Worm (Caenorhabditis elegans) whole organism, L4 larva: ENCODE results near the gene npr-10.

Source experiments
- F26F4.8 ChIP-seq: fragments of 200-800 bp; sonication (Bioruptor generic); conservative IDR thresholded peaks from 2 replicates; pipeline ENCODE4 v1.3.6; 2022; ENCODE audit warnings: missing genetic modification characterization, missing compliant biosample characterization
- T20F7.1 ChIP-seq: fragments of 200-800 bp; sonication (Bioruptor generic); optimal IDR thresholded peaks from 2 replicates; lab custom pipeline; 2018; ENCODE audit warnings: mild to moderate bottlenecking, missing genetic modification characterization, missing compliant biosample characterization
- Y105C5A.15 ChIP-seq: fragments of 200-800 bp; sonication (Bioruptor generic); IDR thresholded peaks from 2 replicates; pipeline ENCODE4 v1.3.6; 2022; ENCODE audit warnings: missing genetic modification characterization, missing compliant biosample characterization
- ZK337.2 ChIP-seq: fragments of 200-800 bp; sonication (Bioruptor generic); IDR thresholded peaks from 2 replicates; pipeline ENCODE4 v1.3.6; 2022; ENCODE audit warnings: missing genetic modification reagents, missing genetic modification characterization, missing compliant biosample characterization
- aha-1 ChIP-seq: fragments of 150-350 bp; peaks from one replicate; lab custom pipeline; 2014; ENCODE audit warnings: missing biosample characterization, missing genetic modification characterization
- arid-1 ChIP-seq: fragments of 200-800 bp; sonication (Bioruptor generic); conservative IDR thresholded peaks from 2 replicates; pipeline ENCODE4 v1.3.6; 2022; ENCODE audit warnings: missing genetic modification reagents, missing genetic modification characterization, missing compliant biosample characterization
- attf-4 ChIP-seq: sonication (generic microtip); optimal IDR thresholded peaks from 3 replicates; lab custom pipeline; 2017; ENCODE audit warnings: missing biosample characterization, missing genetic modification characterization
- ceh-20 ChIP-seq: fragments of 200-800 bp; sonication (Bioruptor generic); IDR thresholded peaks from 2 replicates; pipeline ENCODE4 v1.3.6; 2022; ENCODE audit warnings: missing genetic modification reagents, missing genetic modification characterization, missing compliant biosample characterization
- ceh-32 ChIP-seq: sonication (generic microtip); optimal IDR thresholded peaks from 2 replicates; lab custom pipeline; 2016; ENCODE audit warnings: mild to moderate bottlenecking, missing genetic modification characterization, missing compliant biosample characterization; ENCODE audit not compliant: poor library complexity
- ctbp-1 ChIP-seq: fragments of 200-800 bp; sonication (Bioruptor generic); IDR thresholded peaks from 2 replicates; pipeline ENCODE4 v1.3.6; 2022; ENCODE audit warnings: missing genetic modification reagents, missing genetic modification characterization, missing compliant biosample characterization
- daf-12 ChIP-seq: fragments of 150-350 bp; optimal IDR thresholded peaks from 2 replicates; lab custom pipeline; 2014; ENCODE audit warnings: missing biosample characterization, missing genetic modification reagents, missing genetic modification characterization
- daf-16 ChIP-seq, 3 experiments: sonication (generic microtip); optimal IDR thresholded peaks; 2 replicates each; lab custom pipeline; 2016 to 2017; ENCODE audit warnings: missing genetic modification characterization in 3 of 3, missing genetic modification reagents in 3 of 3, mild to moderate bottlenecking in 2 of 3, missing compliant biosample characterization in 2 of 3, missing biosample characterization in 1 of 3, moderate library complexity in 1 of 3
- daf-19 ChIP-seq: fragments of 200-800 bp; sonication (Bioruptor generic); conservative IDR thresholded peaks from 2 replicates; pipeline ENCODE4 v1.3.6; 2022; ENCODE audit warnings: missing genetic modification characterization, missing compliant biosample characterization
- dve-1 ChIP-seq: sonication (generic microtip); optimal IDR thresholded peaks from 2 replicates; lab custom pipeline; 2017; ENCODE audit warnings: antibody characterized with exemption, mild to moderate bottlenecking, missing genetic modification characterization, missing compliant biosample characterization; ENCODE audit not compliant: insufficient read depth
- hlh-30 ChIP-seq: sonication (generic microtip); optimal IDR thresholded peaks from 2 replicates; lab custom pipeline; 2017; ENCODE audit warnings: antibody characterized with exemption, mild to moderate bottlenecking, missing genetic modification characterization, missing compliant biosample characterization; ENCODE audit not compliant: insufficient read depth
- lim-7 ChIP-seq: fragments of 200-800 bp; sonication (Bioruptor generic); IDR thresholded peaks from 2 replicates; pipeline ENCODE4 v1.3.6; 2022; ENCODE audit warnings: missing genetic modification characterization, missing compliant biosample characterization
- lin-1 ChIP-seq: fragments of 200-800 bp; sonication (Bioruptor generic); IDR thresholded peaks from 2 replicates; pipeline ENCODE4 v1.3.6; 2022; ENCODE audit warnings: missing genetic modification reagents, missing genetic modification characterization, missing compliant biosample characterization
- lsy-2 ChIP-seq, 2 experiments: fragments of 150-350 bp in 1 of 2; sonication (generic microtip) in 1 of 2; optimal IDR thresholded peaks; 2 replicates each; lab custom pipeline; 2014 to 2017; ENCODE audit warnings: missing biosample characterization in 2 of 2, missing genetic modification characterization in 2 of 2
- madf-5 ChIP-seq, 2 experiments: fragments of 200-800 bp; sonication (Bioruptor generic); IDR thresholded peaks; 2 replicates each; pipeline ENCODE4 v1.3.6; 2022; ENCODE audit warnings: missing compliant biosample characterization in 2 of 2, missing genetic modification characterization in 2 of 2
- mep-1 ChIP-seq: fragments of 150-350 bp; sonication (generic microtip); optimal IDR thresholded peaks from 3 replicates; lab custom pipeline; 2014; ENCODE audit warnings: missing biosample characterization, missing genetic modification characterization
- mes-2 ChIP-seq: sonication (generic microtip); optimal IDR thresholded peaks from 2 replicates; lab custom pipeline; 2016; ENCODE audit warnings: missing genotype, mild to moderate bottlenecking, missing genetic modification characterization, missing compliant biosample characterization; ENCODE audit not compliant: poor library complexity, severe bottlenecking
- nhr-102 ChIP-seq: sonication (generic microtip); optimal IDR thresholded peaks from 2 replicates; lab custom pipeline; 2016; ENCODE audit warnings: mild to moderate bottlenecking, missing genetic modification characterization, moderate library complexity, missing compliant biosample characterization
- nhr-28 ChIP-seq: fragments of 150-350 bp; optimal IDR thresholded peaks from 2 replicates; lab custom pipeline; 2014; ENCODE audit warnings: missing biosample characterization, missing genetic modification characterization
- nhr-48 ChIP-seq: sonication (generic microtip); optimal IDR thresholded peaks from 2 replicates; lab custom pipeline; 2016; ENCODE audit warnings: mild to moderate bottlenecking, missing genetic modification characterization, missing compliant biosample characterization
- pha-4 ChIP-seq, 2 experiments: fragments of 150-350 bp in 1 of 2; fragments of 200-800 bp in 1 of 2; sonication (Bioruptor generic) in 1 of 2; IDR thresholded peaks in 1 of 2; optimal IDR thresholded peaks in 1 of 2; 2 replicates each; pipeline versions ENCODE4 v1.3.6 to Lab custom; 2014 to 2022; ENCODE audit warnings: missing genetic modification characterization in 2 of 2, missing genetic modification reagents in 2 of 2, missing biosample characterization in 1 of 2, missing compliant biosample characterization in 1 of 2
- pqm-1 ChIP-seq: sonication (generic microtip); optimal IDR thresholded peaks from 2 replicates; lab custom pipeline; 2017; ENCODE audit warnings: missing biosample characterization, missing genetic modification characterization
- rbr-2 ChIP-seq: sonication (generic microtip); optimal IDR thresholded peaks from 2 replicates; lab custom pipeline; 2016; ENCODE audit warnings: missing genotype, missing genetic modification characterization, missing compliant biosample characterization
- tag-97 ChIP-seq: fragments of 200-800 bp; sonication (Bioruptor generic); IDR thresholded peaks from 2 replicates; pipeline ENCODE4 v1.3.6; 2022; ENCODE audit warnings: missing genetic modification characterization, missing compliant biosample characterization
- unc-62 ChIP-seq, 3 experiments: fragments of 150-350 bp in 1 of 3; sonication (generic microtip); optimal IDR thresholded peaks in 2 of 3; peaks in 1 of 3; 1 replicate in 1 of 3; 2 replicates in 2 of 3; lab custom pipeline; 2014 to 2017; ENCODE audit warnings: missing biosample characterization in 3 of 3, missing genetic modification characterization in 3 of 3, missing genetic modification reagents in 3 of 3, missing genotype in 1 of 3
- zag-1 ChIP-seq: fragments of 150-350 bp; optimal IDR thresholded peaks from 2 replicates; lab custom pipeline; 2014; ENCODE audit warnings: missing biosample characterization, missing genetic modification characterization
- zfp-2 ChIP-seq: sonication (generic microtip); optimal IDR thresholded peaks from 2 replicates; lab custom pipeline; 2016; ENCODE audit warnings: mild to moderate bottlenecking, missing genetic modification characterization, missing compliant biosample characterization
- zfp-3 ChIP-seq: fragments of 200-800 bp; sonication (Bioruptor generic); conservative IDR thresholded peaks from 2 replicates; pipeline ENCODE4 v1.3.6; 2022; ENCODE audit warnings: missing genetic modification reagents, missing genetic modification characterization, missing compliant biosample characterization
- zip-11 ChIP-seq: fragments of 200-800 bp; sonication (Bioruptor generic); IDR thresholded peaks from 2 replicates; pipeline ENCODE4 v1.3.6; 2022; ENCODE audit warnings: missing genetic modification characterization, missing compliant biosample characterization
- zip-2 ChIP-seq: fragments of 150-350 bp; optimal IDR thresholded peaks from 2 replicates; lab custom pipeline; 2014; ENCODE audit warnings: missing biosample characterization, missing genetic modification characterization

Gene npr-10

DNA sequence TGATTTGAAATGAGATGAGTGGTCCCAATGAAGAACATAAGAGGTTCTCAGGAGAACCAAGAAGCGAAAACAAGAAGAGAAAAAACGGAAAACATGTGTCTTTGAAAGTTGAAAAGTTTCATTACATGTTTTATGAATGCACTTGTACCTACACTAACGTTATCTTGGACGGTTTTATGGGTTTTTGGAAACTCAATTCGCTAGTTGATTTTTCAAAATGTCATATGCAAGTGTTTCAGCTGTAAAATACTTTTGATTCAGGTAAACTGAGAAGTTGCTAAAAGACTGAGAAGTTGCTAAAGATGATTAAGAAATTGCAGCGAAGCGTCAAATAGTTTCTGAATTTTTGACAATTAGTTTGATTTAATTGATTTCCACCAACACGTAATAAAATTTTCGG, 38.6 kb upstream of the npr-10 start, which contains the start of gene cpx-2:
Gene cpx-2 (minus strand): TSS at position 101 of the 400 bp plus-strand sequence.
- TF ChIP-seq daf-16 (GFP tag; optimal IDR thresholded peaks at IDR 0.05; lab: Kevin White, UChicago) (no peak), daf-16 (tag; optimal IDR thresholded peaks at IDR 0.05; lab: Kevin White, UChicago) (no peak), mes-2 (tag; lab: Kevin White, UChicago) (no peak), madf-5 (GFP tag; IDR thresholded peaks at IDR 0.05; lab: Robert Waterston, UW) (no peak), zag-1 (tag; lab: Kevin White, UChicago) (no peak), tag-97 (GFP tag; lab: Robert Waterston, UW) (no peak), attf-4 (tag; lab: Kevin White, UChicago) (no peak), Y105C5A.15 (GFP tag; lab: Robert Waterston, UW) (no peak), arid-1 (no peak), lin-1 (GFP tag; lab: Robert Waterston, UW) (no peak), nhr-102 (tag; lab: Kevin White, UChicago) (no peak), ZK337.2 (no peak), nhr-48 (no peak)

DNA sequence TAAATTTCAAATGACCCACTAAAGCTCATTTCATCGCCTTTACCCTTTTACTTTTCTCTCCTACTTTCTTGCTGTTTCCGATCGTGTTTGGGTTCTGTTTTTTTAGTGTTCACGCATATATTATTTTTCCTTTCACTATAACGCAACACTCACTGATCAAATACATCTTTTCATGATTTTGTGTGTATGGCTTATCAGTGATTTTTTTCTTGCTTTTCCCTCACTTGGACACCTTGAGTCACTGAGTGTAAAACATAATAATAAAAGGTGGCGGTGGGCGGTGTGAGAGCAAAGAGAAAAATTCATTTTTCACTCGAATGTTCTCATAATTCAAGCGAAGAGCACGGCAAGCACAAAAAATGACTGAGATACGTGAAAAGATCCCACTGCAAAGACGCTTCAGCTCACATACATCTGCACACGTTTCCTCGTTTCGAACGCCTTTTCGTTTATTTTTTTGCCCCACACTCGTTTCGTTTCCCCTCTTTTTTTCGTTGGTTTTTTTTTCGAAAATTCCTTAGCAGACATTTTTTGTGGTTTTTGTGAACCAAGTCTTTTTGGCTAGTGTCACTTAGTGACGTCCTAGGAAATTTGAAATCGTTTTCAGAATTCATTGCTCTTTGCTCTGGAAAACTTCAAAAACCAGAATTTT, 30.6 kb upstream of the npr-10 start, which contains the start of gene K03A11.5:
Gene K03A11.5 (plus strand): TSS at position 602 of the 652 bp plus-strand sequence.
- TF ChIP-seq Y105C5A.15 (GFP tag; lab: Robert Waterston, UW), result no peak
- peak; percentile 30 for TF ChIP-seq aha-1 (tag; lab: Kevin White, UChicago)
- no peak for TF ChIP-seq hlh-30 (tag; lab: Kevin White, UChicago)
- no peak for TF ChIP-seq dve-1 (tag; lab: Kevin White, UChicago)
- no peak for TF ChIP-seq mes-2 (tag; lab: Kevin White, UChicago)
- TF ChIP-seq unc-62 (GFP tag; optimal IDR thresholded peaks at IDR 0.05 in 1 of 2; lab: Kevin White, UChicago), result no peak
- no peak for TF ChIP-seq unc-62 (tag; optimal IDR thresholded peaks at IDR 0.05; lab: Kevin White, UChicago)
- TF ChIP-seq lin-1 (GFP tag; lab: Robert Waterston, UW), result no peak
- TF ChIP-seq ceh-32 (tag; lab: Kevin White, UChicago), result no peak
- no peak for TF ChIP-seq zip-2 (tag; lab: Kevin White, UChicago)
- no peak for TF ChIP-seq tag-97 (GFP tag; lab: Robert Waterston, UW)
- TF ChIP-seq daf-19, result no peak
- no peak for TF ChIP-seq T20F7.1 (GFP tag; lab: Kevin White, UChicago)
- TF ChIP-seq F26F4.8 (GFP tag; lab: Robert Waterston, UW), result no peak
- no peak for TF ChIP-seq zfp-3 (GFP tag; lab: Robert Waterston, UW)
- peak; percentile 23 for TF ChIP-seq nhr-28
- peak; percentile 58 for TF ChIP-seq pqm-1 (tag; lab: Kevin White, UChicago)
- no peak for TF ChIP-seq daf-12 (tag; lab: Kevin White, UChicago)
- TF ChIP-seq lsy-2 (tag; optimal IDR thresholded peaks at IDR 0.05; lab: Kevin White, UChicago), result no peak
- TF ChIP-seq zip-11 (GFP tag; lab: Robert Waterston, UW), result no peak
- no peak for TF ChIP-seq lim-7 (GFP tag; lab: Robert Waterston, UW)
- no peak for TF ChIP-seq ctbp-1 (GFP tag; lab: Robert Waterston, UW)
- TF ChIP-seq rbr-2 (tag; lab: Kevin White, UChicago), result no peak
- TF ChIP-seq daf-16 (GFP tag; optimal IDR thresholded peaks at IDR 0.05; lab: Kevin White, UChicago), result no peak
- peak; percentile 57 for TF ChIP-seq daf-16 (tag; optimal IDR thresholded peaks at IDR 0.05; lab: Kevin White, UChicago)
- TF ChIP-seq mep-1 (tag; lab: Kevin White, UChicago), result no peak

ce11 chrX:13061366-13061765, 28.9 kb upstream of the npr-10 start:
- TF ChIP-seq unc-62 (GFP tag; optimal IDR thresholded peaks at IDR 0.05 in 1 of 2; lab: Kevin White, UChicago) (peak in 1 of 2 experiments; percentile 98), unc-62 (tag; optimal IDR thresholded peaks at IDR 0.05; lab: Kevin White, UChicago) (no peak), zfp-2 (tag; lab: Kevin White, UChicago) (no peak), pha-4 (GFP tag; IDR thresholded peaks at IDR 0.05; lab: Robert Waterston, UW) (no peak), pha-4 (tag; optimal IDR thresholded peaks at IDR 0.05; lab: Kevin White, UChicago) (no peak), attf-4 (tag; lab: Kevin White, UChicago) (no peak), hlh-30 (tag; lab: Kevin White, UChicago) (peak; percentile 37), ceh-20 (0 out of 2 replicates have a peak, but pooled peaks have one; percentile 37)
